Worm (Caenorhabditis elegans): ENCODE data around the gene sra-36.

DNA sequence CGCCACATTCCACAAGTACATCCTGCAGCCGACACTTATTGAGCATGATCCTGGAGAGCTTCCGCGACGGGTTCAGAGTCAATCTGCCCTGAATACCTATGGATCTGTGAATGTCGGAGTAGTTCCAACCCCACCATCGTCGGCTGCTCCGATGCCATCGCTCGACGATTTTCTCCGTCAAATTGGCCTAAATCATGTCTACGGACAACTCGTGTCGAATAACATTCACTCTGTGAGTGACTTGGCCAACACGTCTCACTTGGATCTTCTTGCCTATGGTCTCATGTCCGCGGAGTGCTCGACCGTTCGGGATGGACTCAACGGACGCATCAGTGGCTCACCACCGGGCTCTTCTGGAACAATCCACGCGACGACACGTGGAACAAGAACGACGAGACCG is 49.6 kb upstream of the sra-36 start:
- TF ChIP-seq cebp-1 (GFP tag; IDR thresholded peaks at IDR 0.05), result no peak
- TF ChIP-seq cebp-1 (tag; optimal IDR thresholded peaks at IDR 0.05), result no peak
- no peak for TF ChIP-seq him-1 (tag; optimal IDR thresholded peaks at IDR 0.05)
- no peak for TF ChIP-seq nfyb-1 (GFP tag; IDR thresholded peaks at IDR 0.05)
- no peak for TF ChIP-seq let-607 (tag; optimal IDR thresholded peaks at IDR 0.05)
- TF ChIP-seq lsl-1 (GFP tag; optimal IDR thresholded peaks at IDR 0.05), result no peak
- TF ChIP-seq B0261.1 (tag; optimal IDR thresholded peaks at IDR 0.05), result no peak
- no peak for TF ChIP-seq F57C9.4 (tag; optimal IDR thresholded peaks at IDR 0.05)
